Worm (Caenorhabditis elegans): Measurements from ENCODE around the gene M70.1.

DNA sequence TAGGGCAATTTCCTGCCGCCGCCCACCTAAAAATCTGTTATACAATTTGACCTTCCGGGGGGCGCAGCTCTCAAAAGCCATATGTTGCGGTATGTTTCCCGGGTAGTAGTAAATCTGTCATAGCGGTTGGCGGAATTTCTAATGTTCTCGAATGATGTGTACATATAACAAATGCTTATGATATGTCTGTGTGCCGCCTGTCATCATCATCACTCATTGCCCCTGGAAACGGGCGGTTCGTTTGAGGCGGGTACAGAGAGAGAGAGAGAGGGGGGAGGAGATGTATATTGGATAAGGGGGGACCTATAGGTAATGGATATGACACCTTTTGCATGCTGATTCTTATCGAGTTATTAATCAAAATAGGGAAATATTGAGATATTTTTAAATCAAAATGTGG is 51.0 kb downstream of the M70.1 start:
- TF ChIP-seq pqm-1 (tag; optimal IDR thresholded peaks at IDR 0.05) (no peak), lin-39 (tag; optimal IDR thresholded peaks at IDR 0.05) (no peak), lin-15B (tag; optimal IDR thresholded peaks at IDR 0.05) (no peak), ceh-82 (tag; optimal IDR thresholded peaks at IDR 0.05) (no peak)
